Worm (Caenorhabditis elegans): ENCODE results near the gene jbts-14.

DNA sequence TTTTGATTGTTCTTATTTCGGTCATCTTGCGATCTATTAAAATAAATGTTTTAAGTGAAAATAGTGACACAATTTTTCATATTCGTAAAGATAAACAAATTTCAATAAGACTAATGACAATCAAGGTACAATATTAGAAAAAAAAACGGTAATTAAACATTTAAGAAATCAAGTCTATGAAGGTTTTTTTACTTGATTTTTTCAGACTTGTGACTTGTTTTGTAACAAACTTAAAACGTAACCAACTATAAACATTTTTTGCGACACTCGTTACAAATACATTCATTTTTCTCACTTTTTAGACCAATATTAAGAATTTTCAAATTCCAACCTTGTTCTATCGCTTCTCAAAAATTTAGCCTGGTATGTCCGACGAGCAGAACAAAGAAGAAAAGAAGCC lies 35.3 kb downstream of the jbts-14 start, which contains the start of gene M02D8.2:
- TF ChIP-seq him-1 (tag; optimal IDR thresholded peaks at IDR 0.05) (no peak), W03F9.2 (tag; optimal IDR thresholded peaks at IDR 0.05) (no peak), dao-5 (tag; optimal IDR thresholded peaks at IDR 0.05) (no peak)
